Worm (Caenorhabditis elegans) whole organism, L3 larva: ENCODE results near the gene pitr-1.

ENCODE experiments used
- ama-1 ChIP-seq: fragments of 150-350 bp; optimal IDR thresholded peaks from 2 replicates; lab custom pipeline; 2018
- nfya-1 ChIP-seq: sonication (generic microtip); optimal IDR thresholded peaks from 2 replicates; lab custom pipeline; 2017; ENCODE audit warnings: missing genetic modification characterization, mild to moderate bottlenecking, missing compliant biosample characterization, antibody characterized with exemption, moderate library complexity; ENCODE audit not compliant: insufficient read depth
- unc-62 ChIP-seq: fragments of 150-350 bp; sonication (generic microtip); optimal IDR thresholded peaks from 4 replicates; lab custom pipeline; 2014; ENCODE audit warnings: missing biosample characterization, missing genetic modification reagents, missing genetic modification characterization

ce11 chrIV:7428347-7428746 lies 34.5 kb downstream of the pitr-1 start:
- TF ChIP-seq unc-62 (GFP tag; lab: Kevin White, UChicago) (no peak), nfya-1 (tag; lab: Kevin White, UChicago) (no peak), ama-1 (lab: Kevin White, UChicago) (no peak)
